Fruit fly (Drosophila melanogaster): Measurements from ENCODE around the gene ssp2.

The ssp2 gene

DNA sequence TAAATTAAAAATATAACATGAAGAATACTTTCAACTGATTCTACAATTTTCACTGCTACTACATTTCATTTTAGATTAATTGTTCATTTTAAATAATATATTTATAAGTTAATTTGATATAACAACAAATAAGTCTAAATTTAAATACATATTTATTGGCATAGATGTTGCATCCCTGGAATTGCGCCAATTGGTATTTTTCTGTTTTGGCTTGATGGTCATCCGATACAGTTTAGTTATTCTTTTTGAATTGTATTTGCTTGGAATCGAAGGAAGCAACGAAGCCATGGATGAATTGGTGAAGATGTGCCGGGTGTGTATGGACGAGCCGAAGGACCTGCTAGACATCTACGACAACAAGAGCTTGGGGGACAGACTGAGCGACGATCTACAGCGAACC is 32.0 kb downstream of the ssp2 start, which contains the start of gene CG17361 (continued):
- no peak for TF ChIP-seq Blimp-1 (GFP tag; optimal IDR thresholded peaks at IDR 0.05)
- no peak for TF ChIP-seq CG11247 (GFP tag; IDR thresholded peaks at IDR 0.05)
- peak; percentile 81 for TF ChIP-seq row (GFP tag; IDR thresholded peaks at IDR 0.05)
- TF ChIP-seq D19A (tag; optimal IDR thresholded peaks at IDR 0.05) = peak; percentile 19
- no peak for TF ChIP-seq Dfd (GFP tag; optimal IDR thresholded peaks at IDR 0.05)
- TF ChIP-seq CG13775 (GFP tag; optimal IDR thresholded peaks at IDR 0.05) = no peak
- TF ChIP-seq CG30403 (GFP tag; optimal IDR thresholded peaks at IDR 0.05) = no peak
- peak; percentile 64 for TF ChIP-seq E2f2 (GFP tag; IDR thresholded peaks at IDR 0.05)
- peak; percentile 61 for TF ChIP-seq gfzf (GFP tag; optimal IDR thresholded peaks at IDR 0.05)
- no peak for TF ChIP-seq Dll (GFP tag; IDR thresholded peaks at IDR 0.05; ENCODE audit: partially characterized antibody)
- TF ChIP-seq CG11504 (tag; optimal IDR thresholded peaks at IDR 0.05) = peak; percentile 26
- TF ChIP-seq corto (GFP tag; optimal IDR thresholded peaks at IDR 0.05) = no peak
- no peak for TF ChIP-seq en (GFP tag; optimal IDR thresholded peaks at IDR 0.05)
- TF ChIP-seq Elba2 (GFP tag; optimal IDR thresholded peaks at IDR 0.05) = no peak
- no peak for TF ChIP-seq CG3065 (GFP tag; optimal IDR thresholded peaks at IDR 0.05)
- no peak for TF ChIP-seq zfh1 (GFP tag; IDR thresholded peaks at IDR 0.05)
- TF ChIP-seq CG6654 (GFP tag; optimal IDR thresholded peaks at IDR 0.05) = peak; percentile 62
- TF ChIP-seq Sry-β (GFP tag; optimal IDR thresholded peaks at IDR 0.05) = no peak
- no peak for TF ChIP-seq cato (GFP tag; optimal IDR thresholded peaks at IDR 0.05; ENCODE audit: borderline replicate concordance)
- TF ChIP-seq CG15479 (GFP tag; optimal IDR thresholded peaks at IDR 0.05) = no peak
- no peak for TF ChIP-seq Fer2 (tag; optimal IDR thresholded peaks at IDR 0.05)
- no peak for TF ChIP-seq CG8359 (GFP tag; optimal IDR thresholded peaks at IDR 0.05; ENCODE audit: borderline replicate concordance)
- no peak for TF ChIP-seq Camta (GFP tag; optimal IDR thresholded peaks at IDR 0.05)
- no peak for TF ChIP-seq CG7271 (tag; optimal IDR thresholded peaks at IDR 0.05)
- peak; percentile 15 for TF ChIP-seq CG2712 (tag; optimal IDR thresholded peaks at IDR 0.05)
- no peak for TF ChIP-seq CG10209 (GFP tag; optimal IDR thresholded peaks at IDR 0.05)
- TF ChIP-seq emc (GFP tag; optimal IDR thresholded peaks at IDR 0.05) = no peak
- no peak for TF ChIP-seq trh (GFP tag; optimal IDR thresholded peaks at IDR 0.05)
- TF ChIP-seq oc (tag; optimal IDR thresholded peaks at IDR 0.05) = no peak
- no peak for TF ChIP-seq Pdp1 (GFP tag; optimal IDR thresholded peaks at IDR 0.05)
- TF ChIP-seq CG15269 (tag; optimal IDR thresholded peaks at IDR 0.05) = no peak
- no peak for TF ChIP-seq ranshi (GFP tag; IDR thresholded peaks at IDR 0.05)
- no peak for TF ChIP-seq wor (GFP tag; IDR thresholded peaks at IDR 0.05)
- peak; percentile 77 for TF ChIP-seq MBD-R2 (GFP tag; IDR thresholded peaks at IDR 0.05)
- TF ChIP-seq pzg (GFP tag; optimal IDR thresholded peaks at IDR 0.05) = peak; percentile 38
- TF ChIP-seq bigmax (GFP tag; optimal IDR thresholded peaks at IDR 0.05) = no peak
- peak; percentile 18 for TF ChIP-seq CG18262 (tag; optimal IDR thresholded peaks at IDR 0.05)
- TF ChIP-seq Taf1 (GFP tag; IDR thresholded peaks at IDR 0.05) = no peak
- TF ChIP-seq CG4820 (GFP tag; optimal IDR thresholded peaks at IDR 0.05) = no peak
- no peak for TF ChIP-seq pho (GFP tag; optimal IDR thresholded peaks at IDR 0.05)
- peak; percentile 36 for TF ChIP-seq grau (tag; optimal IDR thresholded peaks at IDR 0.05)
- no peak for TF ChIP-seq Asciz (GFP tag; optimal IDR thresholded peaks at IDR 0.05)
- no peak for TF ChIP-seq wek (GFP tag; optimal IDR thresholded peaks at IDR 0.05)
- no peak for TF ChIP-seq CG18011 (GFP tag; optimal IDR thresholded peaks at IDR 0.05)
- no peak for TF ChIP-seq CG3995 (GFP tag; optimal IDR thresholded peaks at IDR 0.05)
- TF ChIP-seq Scr (GFP tag; IDR thresholded peaks at IDR 0.05; ENCODE audit: partially characterized antibody) = no peak
- TF ChIP-seq HLH54F (GFP tag; optimal IDR thresholded peaks at IDR 0.05) = no peak
- TF ChIP-seq psq (GFP tag; optimal IDR thresholded peaks at IDR 0.05) = no peak
- TF ChIP-seq CG8089 (GFP tag; optimal IDR thresholded peaks at IDR 0.05) = no peak
- TF ChIP-seq Meics (GFP tag; optimal IDR thresholded peaks at IDR 0.05) = no peak
